Worm (Caenorhabditis elegans): ENCODE data around the gene F47B8.5.

ce11 chrV:14324502-14325467 lies 2.9 kb downstream of the F47B8.5 start, which contains the start of the genes F47B8.4 and F47B8.18:
- TF ChIP-seq nhr-76 (tag; optimal IDR thresholded peaks at IDR 0.05) (no peak), ZK546.5 (tag; optimal IDR thresholded peaks at IDR 0.05) (no peak), aha-1 (tag) (peak; percentile 76), ceh-28 (tag; optimal IDR thresholded peaks at IDR 0.05) (no peak), snpc-4 (tag; optimal IDR thresholded peaks at IDR 0.05) (no peak), nhr-77 (tag; optimal IDR thresholded peaks at IDR 0.05) (peak; percentile 20), pqm-1 (tag; optimal IDR thresholded peaks at IDR 0.05) (peak; percentile 83), ztf-11 (tag; optimal IDR thresholded peaks at IDR 0.05) (no peak), mdl-1 (tag; optimal IDR thresholded peaks at IDR 0.05) (peak in 1 of 2 experiments; percentile 53), dpl-1 (GFP tag; optimal IDR thresholded peaks at IDR 0.05) (no peak), zfp-2 (tag; optimal IDR thresholded peaks at IDR 0.05) (no peak)

Measured in whole organism, L4 larva.